Fruit fly (Drosophila melanogaster) whole organism, prepupa: ENCODE data around the gene Cpr67B.
A peak's percentile ranks its signal among the peaks of the same experiment; 100 is the strongest.

Experiments
- Blimp-1 ChIP-seq: fragments of 200-800 bp; sonication (Bioruptor generic); optimal IDR thresholded peaks from 3 replicates; lab custom pipeline; 2017; ENCODE audit warnings: missing biosample characterization, missing genetic modification characterization, mild to moderate bottlenecking, moderate library complexity, missing genetic modification reagents
- CG10669 ChIP-seq: fragments of 200-800 bp; sonication (Bioruptor generic); optimal IDR thresholded peaks from 3 replicates; lab custom pipeline; 2018; ENCODE audit warnings: missing biosample characterization, mild to moderate bottlenecking, missing genetic modification characterization, moderate library complexity
- CG11294 ChIP-seq: fragments of 200-800 bp; sonication (Bioruptor generic); IDR thresholded peaks from 2 replicates; pipeline ENCODE4 v1.3.6; 2022; ENCODE audit warnings: missing biosample characterization, missing genetic modification characterization
- CG11762 ChIP-seq: fragments of 200-800 bp; sonication (Bioruptor generic); optimal IDR thresholded peaks from 3 replicates; lab custom pipeline; 2016; ENCODE audit warnings: missing biosample characterization, missing genetic modification characterization; ENCODE audit not compliant: insufficient read depth
- CG11902 ChIP-seq: fragments of 200-800 bp; sonication (Bioruptor generic); optimal IDR thresholded peaks from 3 replicates; lab custom pipeline; 2016; ENCODE audit warnings: missing biosample characterization, missing genetic modification characterization
- CG15336 ChIP-seq: fragments of 200-800 bp; sonication (Bioruptor generic); IDR thresholded peaks from 2 replicates; pipeline ENCODE4 v1.3.6; 2022; ENCODE audit warnings: missing biosample characterization, missing genetic modification characterization
- CG1621 ChIP-seq: fragments of 200-800 bp; sonication (Bioruptor generic); optimal IDR thresholded peaks from 3 replicates; lab custom pipeline; 2018; ENCODE audit warnings: missing biosample characterization, mild to moderate bottlenecking, missing genetic modification characterization
- CG3032 ChIP-seq: fragments of 200-800 bp; optimal IDR thresholded peaks from 2 replicates; lab custom pipeline; 2019; ENCODE audit warnings: missing biosample characterization, mild to moderate bottlenecking, missing genetic modification characterization, moderate library complexity
- CG31627 ChIP-seq: fragments of 200-800 bp; sonication (Bioruptor generic); optimal IDR thresholded peaks from 3 replicates; lab custom pipeline; 2016; ENCODE audit warnings: missing biosample characterization, missing genetic modification characterization
- CG32006 ChIP-seq: fragments of 200-800 bp; sonication (Bioruptor generic); optimal IDR thresholded peaks from 3 replicates; lab custom pipeline; 2017; ENCODE audit warnings: missing biosample characterization, mild to moderate bottlenecking, missing genetic modification characterization
- CG34406 ChIP-seq: fragments of 200-800 bp; sonication (Bioruptor generic); optimal IDR thresholded peaks from 3 replicates; lab custom pipeline; 2016; ENCODE audit warnings: missing biosample characterization, missing genetic modification characterization
- CG3919 ChIP-seq: fragments of 200-800 bp; sonication (Bioruptor generic); optimal IDR thresholded peaks from 3 replicates; lab custom pipeline; 2016; ENCODE audit warnings: missing biosample characterization, missing genetic modification characterization
- CG6276 ChIP-seq: fragments of 200-800 bp; sonication (Bioruptor generic); optimal IDR thresholded peaks from 2 replicates; lab custom pipeline; 2017; ENCODE audit warnings: missing biosample characterization, mild to moderate bottlenecking, missing genetic modification characterization
- CG6792 ChIP-seq: fragments of 200-800 bp; sonication (Bioruptor generic); optimal IDR thresholded peaks from 3 replicates; lab custom pipeline; 2016; ENCODE audit warnings: missing biosample characterization, missing genetic modification characterization
- CG6808 ChIP-seq: fragments of 200-800 bp; sonication (Bioruptor generic); optimal IDR thresholded peaks from 3 replicates; lab custom pipeline; 2017; ENCODE audit warnings: missing biosample characterization, missing genetic modification characterization, mild to moderate bottlenecking, moderate library complexity, missing genetic modification reagents
- CG8119 ChIP-seq: fragments of 200-800 bp; sonication (Bioruptor generic); IDR thresholded peaks from 3 replicates; pipeline ENCODE4 v1.3.6; 2022; ENCODE audit warnings: missing biosample characterization, missing genetic modification characterization
- CG8319 ChIP-seq: fragments of 200-800 bp; sonication (Bioruptor generic); optimal IDR thresholded peaks from 3 replicates; lab custom pipeline; 2016; ENCODE audit warnings: missing biosample characterization, missing genetic modification characterization
- CG9139 ChIP-seq: fragments of 200-800 bp; sonication (Bioruptor generic); optimal IDR thresholded peaks from 3 replicates; lab custom pipeline; 2017; ENCODE audit warnings: missing biosample characterization, mild to moderate bottlenecking, missing genetic modification characterization
- Eip75B ChIP-seq: fragments of 200-800 bp; sonication (Bioruptor generic); optimal IDR thresholded peaks from 3 replicates; lab custom pipeline; 2016; ENCODE audit warnings: missing biosample characterization, missing genetic modification characterization
- Eip78C ChIP-seq: fragments of 200-800 bp; sonication (Bioruptor generic); peaks from one replicate; lab custom pipeline; 2016; ENCODE audit warnings: missing biosample characterization, missing genetic modification characterization
- Ets21C ChIP-seq: fragments of 200-800 bp; sonication (Bioruptor generic); optimal IDR thresholded peaks from 3 replicates; lab custom pipeline; 2016; ENCODE audit warnings: missing biosample characterization, missing genetic modification characterization
- Ets96B ChIP-seq: fragments of 200-800 bp; optimal IDR thresholded peaks from 2 replicates; lab custom pipeline; 2019; ENCODE audit warnings: missing biosample characterization, mild to moderate bottlenecking, missing genetic modification characterization, moderate library complexity
- Gug ChIP-seq: fragments of 200-800 bp; sonication (Bioruptor generic); IDR thresholded peaks from 2 replicates; pipeline ENCODE4 v1.3.6; 2022; ENCODE audit warnings: missing biosample characterization, missing genetic modification characterization
- Hr38 ChIP-seq: sonication (Bioruptor generic); optimal IDR thresholded peaks from 2 replicates; lab custom pipeline; 2016; ENCODE audit warnings: missing biosample characterization, missing genetic modification characterization
- Hr39 ChIP-seq: fragments of 200-800 bp; sonication (Bioruptor generic); optimal IDR thresholded peaks from 2 replicates; lab custom pipeline; 2016; ENCODE audit warnings: missing biosample characterization, missing genetic modification characterization
- Hr4 ChIP-seq: fragments of 200-800 bp; sonication (Bioruptor generic); optimal IDR thresholded peaks from 3 replicates; lab custom pipeline; 2016; ENCODE audit warnings: missing biosample characterization, missing genetic modification characterization
- Lpt ChIP-seq: fragments of 200-800 bp; sonication (Bioruptor generic); optimal IDR thresholded peaks from 3 replicates; lab custom pipeline; 2016; ENCODE audit warnings: missing biosample characterization, missing genetic modification characterization
- Met ChIP-seq: fragments of 200-800 bp; sonication (Bioruptor generic); optimal IDR thresholded peaks from 3 replicates; lab custom pipeline; 2016; ENCODE audit warnings: missing biosample characterization, missing genetic modification characterization
- Smox ChIP-seq: fragments of 200-800 bp; sonication (Bioruptor generic); optimal IDR thresholded peaks from 3 replicates; lab custom pipeline; 2016; ENCODE audit warnings: missing biosample characterization, missing genetic modification characterization
- Sox14 ChIP-seq: fragments of 200-800 bp; sonication (Bioruptor generic); optimal IDR thresholded peaks from 3 replicates; lab custom pipeline; 2016; ENCODE audit warnings: missing biosample characterization, missing genetic modification characterization
- Sox15 ChIP-seq: fragments of 200-800 bp; sonication (Bioruptor generic); optimal IDR thresholded peaks from 3 replicates; lab custom pipeline; 2016; ENCODE audit warnings: missing biosample characterization, missing genetic modification characterization
- achi ChIP-seq: fragments of 200-800 bp; sonication (Bioruptor generic); optimal IDR thresholded peaks from 3 replicates; lab custom pipeline; 2016; ENCODE audit warnings: missing biosample characterization, missing genetic modification characterization
- acj6 ChIP-seq: fragments of 200-800 bp; sonication (Bioruptor generic); optimal IDR thresholded peaks from 3 replicates; lab custom pipeline; 2016; ENCODE audit warnings: missing biosample characterization, missing genetic modification characterization
- cyc ChIP-seq: fragments of 200-800 bp; sonication (Bioruptor generic); optimal IDR thresholded peaks from 3 replicates; lab custom pipeline; 2016; ENCODE audit warnings: missing biosample characterization, missing genetic modification characterization
- dac ChIP-seq: fragments of 200-800 bp; sonication (Bioruptor generic); optimal IDR thresholded peaks from 2 replicates; lab custom pipeline; 2017; ENCODE audit warnings: missing biosample characterization, mild to moderate bottlenecking, missing genetic modification characterization
- dsx ChIP-seq: fragments of 200-800 bp; optimal IDR thresholded peaks from 3 replicates; lab custom pipeline; 2019; ENCODE audit warnings: missing biosample characterization, mild to moderate bottlenecking, missing genetic modification characterization, moderate library complexity; ENCODE audit not compliant: poor library complexity, severe bottlenecking
- eg ChIP-seq: fragments of 200-800 bp; sonication (Bioruptor generic); IDR thresholded peaks from 3 replicates; pipeline ENCODE4 v1.3.6; 2022; ENCODE audit warnings: missing biosample characterization, missing genetic modification characterization
- esn ChIP-seq: fragments of 200-800 bp; sonication (Bioruptor generic); optimal IDR thresholded peaks from 2 replicates; lab custom pipeline; 2016; ENCODE audit warnings: missing biosample characterization, mild to moderate bottlenecking, missing genetic modification characterization, moderate library complexity
- fkh ChIP-seq: fragments of 200-800 bp; sonication (Bioruptor generic); optimal IDR thresholded peaks from 3 replicates; lab custom pipeline; 2017; ENCODE audit warnings: missing biosample characterization, mild to moderate bottlenecking, missing genetic modification characterization, moderate library complexity
- net ChIP-seq: fragments of 200-800 bp; sonication (Bioruptor generic); optimal IDR thresholded peaks from 3 replicates; lab custom pipeline; 2016; ENCODE audit warnings: missing biosample characterization, missing genetic modification characterization
- pdm3 ChIP-seq: fragments of 200-800 bp; sonication (Bioruptor generic); optimal IDR thresholded peaks from 3 replicates; lab custom pipeline; 2016; ENCODE audit warnings: missing biosample characterization, missing genetic modification characterization
- spab ChIP-seq: fragments of 200-800 bp; sonication (Bioruptor generic); optimal IDR thresholded peaks from 2 replicates; lab custom pipeline; 2017; ENCODE audit warnings: missing biosample characterization, mild to moderate bottlenecking, missing genetic modification characterization, missing genetic modification reagents
- ss ChIP-seq, 2 experiments: fragments of 200-800 bp; sonication (Bioruptor generic); optimal IDR thresholded peaks; 2 replicates in 1 of 2; 3 replicates in 1 of 2; lab custom pipeline; 2017 to 2018; ENCODE audit warnings: mild to moderate bottlenecking in 2 of 2, missing biosample characterization in 2 of 2, missing genetic modification characterization in 2 of 2, moderate library complexity in 1 of 2
- svp ChIP-seq: fragments of 200-800 bp; sonication (Bioruptor generic); peaks from one replicate; lab custom pipeline; 2016; ENCODE audit warnings: missing biosample characterization, missing genetic modification characterization
- topi ChIP-seq: fragments of 200-800 bp; sonication (Bioruptor generic); optimal IDR thresholded peaks from 3 replicates; lab custom pipeline; 2016; ENCODE audit warnings: missing biosample characterization, missing genetic modification characterization
- vri ChIP-seq: fragments of 200-800 bp; sonication (Bioruptor generic); optimal IDR thresholded peaks from 3 replicates; lab custom pipeline; 2016; ENCODE audit warnings: missing biosample characterization, mild to moderate bottlenecking, missing genetic modification characterization

Cpr67B gene

dm6 chr3L:9446731-9447238, 42.2 kb downstream of the Cpr67B start, which contains the start of gene CG3529 (continued):
- TF ChIP-seq CG34406 (GFP tag; lab: Kevin White, UChicago) (no peak), CG11902 (no peak), topi (GFP tag; lab: Kevin White, UChicago) (no peak), CG3919 (GFP tag; lab: Kevin White, UChicago) (no peak), esn (GFP tag; lab: Kevin White, UChicago) (peak; percentile 29), CG8119 (no peak), Lpt (no peak), CG6808 (GFP tag; lab: Kevin White, UChicago) (peak; percentile 62), CG6276 (GFP tag; lab: Kevin White, UChicago) (no peak), CG9139 (no peak), Eip75B (GFP tag; lab: Kevin White, UChicago) (peak; percentile 33), Met (GFP tag; lab: Kevin White, UChicago) (peak; percentile 47), Sox14 (GFP tag; lab: Kevin White, UChicago) (peak; percentile 25), vri (GFP tag; lab: Kevin White, UChicago) (no peak), Ets21C (GFP tag; lab: Kevin White, UChicago) (peak; percentile 21), CG32006 (GFP tag; lab: Kevin White, UChicago) (no peak), Blimp-1 (GFP tag; lab: Kevin White, UChicago) (no peak), Hr39 (GFP tag; lab: Kevin White, UChicago) (peak; percentile 17), CG10669 (GFP tag; lab: Kevin White, UChicago) (no peak)
- TF ChIP-seq, all 60 proteins: peak for 24

dm6 chr3L:9447239-9447777, 42.7 kb downstream of the Cpr67B start:
- TF ChIP-seq CG32006 (GFP tag; lab: Kevin White, UChicago) (peak; percentile 31), cyc (GFP tag; lab: Kevin White, UChicago) (no peak), CG11294 (0 out of 2 replicates have a peak, but pooled peaks have one; percentile 9), Gug (GFP tag; lab: Robert Waterston, UW) (peak; percentile 46), CG15336 (peak; percentile 39), CG6792 (GFP tag; lab: Kevin White, UChicago) (no peak), Eip78C (GFP tag; lab: Kevin White, UChicago) (peak; percentile 51), Hr4 (no peak), acj6 (GFP tag; lab: Kevin White, UChicago) (no peak), CG31627 (GFP tag; lab: Kevin White, UChicago) (no peak), Ets96B (tag; lab: Kevin White, UChicago) (no peak), Lpt (peak; percentile 6), svp (GFP tag; lab: Kevin White, UChicago) (peak; percentile 67), vri (GFP tag; lab: Kevin White, UChicago) (peak; percentile 90), achi (no peak), CG3032 (tag; lab: Kevin White, UChicago) (no peak), net (GFP tag; lab: Kevin White, UChicago) (peak; percentile 19), CG11762 (GFP tag; lab: Kevin White, UChicago) (no peak), CG1621 (tag; lab: Kevin White, UChicago) (no peak), Smox (GFP tag; lab: Kevin White, UChicago) (no peak), ss (GFP tag; optimal IDR thresholded peaks at IDR 0.05; lab: Kevin White, UChicago) (no peak), Eip75B (GFP tag; lab: Kevin White, UChicago) (no peak)

dm6 chr3L:9451522-9452118, 47.0 kb downstream of the Cpr67B start, which contains the start of the genes CG3448 and ghi:
Gene CG3448 (minus strand): TSS chr3L:9451572.
Gene ghi (plus strand): TSS chr3L:9451876.
- peak; percentile 19 for TF ChIP-seq CG34406 (GFP tag; lab: Kevin White, UChicago)
- TF ChIP-seq Sox14 (GFP tag; lab: Kevin White, UChicago): peak; percentile 30
- peak; percentile 70 for TF ChIP-seq CG3032 (tag; lab: Kevin White, UChicago)
- peak; percentile 58 for TF ChIP-seq dsx (GFP tag; lab: Kevin White, UChicago)
- TF ChIP-seq Sox15 (GFP tag; lab: Kevin White, UChicago): no peak
- TF ChIP-seq Gug (GFP tag; lab: Robert Waterston, UW): peak; percentile 49; the same call in 1 of the 2 replicates
- peak; percentile 55; the same call in 2 of the 3 replicates for TF ChIP-seq eg
- peak; percentile 84 for TF ChIP-seq svp (GFP tag; lab: Kevin White, UChicago)
- TF ChIP-seq fkh (GFP tag; lab: Kevin White, UChicago): peak; percentile 94
- peak; percentile 49 for TF ChIP-seq CG11762 (GFP tag; lab: Kevin White, UChicago)
- no peak for TF ChIP-seq spab (GFP tag; lab: Kevin White, UChicago)
- no peak for TF ChIP-seq Hr38 (GFP tag; lab: Kevin White, UChicago)
- TF ChIP-seq Blimp-1 (GFP tag; lab: Kevin White, UChicago): peak; percentile 25
- peak; percentile 56 for TF ChIP-seq Ets96B (tag; lab: Kevin White, UChicago)
- no peak for TF ChIP-seq dac (GFP tag; lab: Kevin White, UChicago)
- TF ChIP-seq pdm3 (GFP tag; lab: Kevin White, UChicago): no peak
- TF ChIP-seq vri (GFP tag; lab: Kevin White, UChicago): peak; percentile 32
- TF ChIP-seq CG8319: no peak
- TF ChIP-seq Eip75B (GFP tag; lab: Kevin White, UChicago): peak; percentile 72
